Fruit fly (Drosophila melanogaster) whole organism, embryonic: ENCODE measurements around the gene Cap-H2.

Source experiments
- ATbp ChIP-seq: fragments of 200-800 bp; sonication (Bioruptor generic); optimal IDR thresholded peaks from 2 replicates; lab custom pipeline; 2017; ENCODE audit warnings: missing biosample characterization, mild to moderate bottlenecking, missing genetic modification characterization, missing genetic modification reagents
- Ada2b ChIP-seq: fragments of 200-800 bp; sonication (Bioruptor generic); IDR thresholded peaks from 2 replicates; pipeline ENCODE4 v1.3.6; 2022; ENCODE audit warnings: missing biosample characterization, missing genetic modification characterization
- Atf6 ChIP-seq: fragments of 200-800 bp; sonication (Bioruptor generic); IDR thresholded peaks from 2 replicates; pipeline ENCODE4 v1.3.6; 2022; ENCODE audit warnings: missing biosample characterization, missing genetic modification characterization
- CG1024 ChIP-seq: fragments of 200-800 bp; sonication (Bioruptor generic); IDR thresholded peaks from 2 replicates; pipeline ENCODE4 v1.3.6; 2022; ENCODE audit warnings: missing biosample characterization, missing genetic modification characterization
- CG11696 ChIP-seq: fragments of 200-800 bp; sonication (Bioruptor generic); IDR thresholded peaks from 2 replicates; pipeline ENCODE4 v1.3.6; 2022; ENCODE audit warnings: missing biosample characterization, missing genetic modification characterization
- CG12071 ChIP-seq: fragments of 200-800 bp; sonication (Bioruptor generic); optimal IDR thresholded peaks from 3 replicates; lab custom pipeline; 2018; ENCODE audit warnings: missing biosample characterization, mild to moderate bottlenecking, missing genetic modification characterization
- CG12155 ChIP-seq: fragments of 200-800 bp; sonication (Bioruptor generic); optimal IDR thresholded peaks from 3 replicates; lab custom pipeline; 2016; ENCODE audit warnings: missing biosample characterization, missing genetic modification characterization
- CG12391 ChIP-seq: fragments of 200-800 bp; sonication (Bioruptor generic); optimal IDR thresholded peaks from 3 replicates; lab custom pipeline; 2018; ENCODE audit warnings: missing biosample characterization, mild to moderate bottlenecking, missing genetic modification characterization, moderate library complexity
- CG14014 ChIP-seq: fragments of 200-800 bp; sonication (Bioruptor generic); IDR thresholded peaks from 2 replicates; pipeline ENCODE4 v1.3.6; 2022; ENCODE audit warnings: missing biosample characterization, missing genetic modification characterization
- CG17359 ChIP-seq: fragments of 200-800 bp; sonication (Bioruptor generic); optimal IDR thresholded peaks from 3 replicates; lab custom pipeline; 2018; ENCODE audit warnings: missing biosample characterization, mild to moderate bottlenecking, missing genetic modification characterization, moderate library complexity
- CG1832 ChIP-seq: fragments of 200-800 bp; sonication (Bioruptor generic); optimal IDR thresholded peaks from 2 replicates; lab custom pipeline; 2017; ENCODE audit warnings: missing biosample characterization, mild to moderate bottlenecking, missing genetic modification characterization, inconsistent platforms
- CG18764 ChIP-seq: fragments of 200-800 bp; sonication (Bioruptor generic); optimal IDR thresholded peaks from 3 replicates; lab custom pipeline; 2016; ENCODE audit warnings: missing biosample characterization, missing genetic modification characterization
- CG2889 ChIP-seq: fragments of 200-800 bp; sonication (Bioruptor generic); IDR thresholded peaks from 3 replicates; pipeline ENCODE4 v1.3.6; 2022; ENCODE audit warnings: missing biosample characterization, missing genetic modification characterization
- CG6791 ChIP-seq: fragments of 200-800 bp; sonication (Bioruptor generic); IDR thresholded peaks from 3 replicates; pipeline ENCODE4 v1.3.6; 2022; ENCODE audit warnings: missing biosample characterization, missing genetic modification characterization; ENCODE audit not compliant: partially characterized antibody
- CG6813 ChIP-seq: fragments of 200-800 bp; sonication (Bioruptor generic); optimal IDR thresholded peaks from 2 replicates; lab custom pipeline; 2017; ENCODE audit warnings: missing biosample characterization, missing genetic modification characterization, mild to moderate bottlenecking, moderate library complexity, missing genetic modification reagents
- CG6854 ChIP-seq: fragments of 200-800 bp; sonication (Bioruptor generic); optimal IDR thresholded peaks from 3 replicates; lab custom pipeline; 2017; ENCODE audit warnings: missing biosample characterization, mild to moderate bottlenecking, missing genetic modification characterization
- CG7928 ChIP-seq: fragments of 200-800 bp; sonication (Bioruptor generic); optimal IDR thresholded peaks from 2 replicates; lab custom pipeline; 2017; ENCODE audit warnings: missing biosample characterization, mild to moderate bottlenecking, missing genetic modification characterization
- CG8089 ChIP-seq: fragments of 200-800 bp; sonication (Bioruptor generic); optimal IDR thresholded peaks from 3 replicates; lab custom pipeline; 2016; ENCODE audit warnings: missing biosample characterization, missing genetic modification characterization
- CG9215 ChIP-seq: fragments of 200-800 bp; sonication (Bioruptor generic); IDR thresholded peaks from 2 replicates; pipeline ENCODE4 v1.3.6; 2022; ENCODE audit warnings: missing biosample characterization, missing genetic modification characterization
- CG9437 ChIP-seq: fragments of 200-800 bp; sonication (Bioruptor generic); optimal IDR thresholded peaks from 2 replicates; lab custom pipeline; 2018; ENCODE audit warnings: missing biosample characterization, mild to moderate bottlenecking, missing genetic modification characterization
- CG9609 ChIP-seq: fragments of 200-800 bp; sonication (Bioruptor generic); optimal IDR thresholded peaks from 3 replicates; lab custom pipeline; 2016; ENCODE audit warnings: missing biosample characterization, missing genetic modification characterization
- D19A ChIP-seq: fragments of 200-800 bp; optimal IDR thresholded peaks from 3 replicates; lab custom pipeline; 2019; ENCODE audit warnings: missing biosample characterization, mild to moderate bottlenecking, missing genetic modification characterization, moderate library complexity
- Dp ChIP-seq: fragments of 200-800 bp; sonication (Bioruptor generic); optimal IDR thresholded peaks from 2 replicates; lab custom pipeline; 2018; ENCODE audit warnings: missing biosample characterization, mild to moderate bottlenecking, missing genetic modification characterization, moderate library complexity
- GATAe ChIP-seq: fragments of 200-800 bp; sonication (Bioruptor generic); conservative IDR thresholded peaks from 2 replicates; pipeline ENCODE4 v1.3.6; 2022; ENCODE audit warnings: missing biosample characterization, missing genetic modification characterization
- MTF-1 ChIP-seq: fragments of 200-800 bp; sonication (Bioruptor generic); optimal IDR thresholded peaks from 2 replicates; lab custom pipeline; 2018; ENCODE audit warnings: missing biosample characterization, mild to moderate bottlenecking, missing genetic modification characterization, borderline replicate concordance
- NfI ChIP-seq: fragments of 200-800 bp; sonication (Bioruptor generic); optimal IDR thresholded peaks from 3 replicates; lab custom pipeline; 2018; ENCODE audit warnings: missing biosample characterization, mild to moderate bottlenecking, missing genetic modification characterization, moderate library complexity
- Taf1 ChIP-seq: fragments of 200-800 bp; sonication (Bioruptor generic); IDR thresholded peaks from 2 replicates; pipeline ENCODE4 v1.3.6; 2022; ENCODE audit warnings: missing biosample characterization, missing genetic modification characterization
- crp ChIP-seq, 2 experiments: fragments of 200-800 bp; sonication (Bioruptor generic); optimal IDR thresholded peaks; 2 replicates in 1 of 2; 3 replicates in 1 of 2; lab custom pipeline; 2017; ENCODE audit warnings: missing biosample characterization in 2 of 2, missing genetic modification characterization in 2 of 2, mild to moderate bottlenecking in 1 of 2, moderate library complexity in 1 of 2
- dimm ChIP-seq: fragments of 200-800 bp; sonication (Bioruptor generic); IDR thresholded peaks from 2 replicates; pipeline ENCODE4 v1.3.6; 2022; ENCODE audit warnings: missing biosample characterization, missing genetic modification characterization
- ems ChIP-seq: fragments of 200-800 bp; sonication (Bioruptor generic); optimal IDR thresholded peaks from 3 replicates; lab custom pipeline; 2016; ENCODE audit warnings: missing biosample characterization, missing genetic modification characterization
- exex ChIP-seq: fragments of 200-800 bp; sonication (Bioruptor generic); optimal IDR thresholded peaks from 4 replicates; lab custom pipeline; 2018; ENCODE audit warnings: missing biosample characterization, mild to moderate bottlenecking, missing genetic modification characterization, moderate library complexity
- fd64A ChIP-seq: fragments of 200-800 bp; sonication (Bioruptor generic); optimal IDR thresholded peaks from 3 replicates; lab custom pipeline; 2018; ENCODE audit warnings: missing biosample characterization, mild to moderate bottlenecking, missing genetic modification characterization
- fru ChIP-seq: fragments of >200 bp; optimal IDR thresholded peaks from 2 replicates; lab custom pipeline; 2017
- gt ChIP-seq: fragments of 200-800 bp; sonication (Bioruptor generic); IDR thresholded peaks from 2 replicates; pipeline ENCODE4 v1.3.6; 2022; ENCODE audit warnings: missing biosample characterization, missing genetic modification characterization
- ind ChIP-seq: fragments of 200-800 bp; sonication (Bioruptor generic); optimal IDR thresholded peaks from 3 replicates; lab custom pipeline; 2016; ENCODE audit warnings: missing biosample characterization, missing genetic modification characterization
- kni ChIP-seq: fragments of 200-800 bp; sonication (Bioruptor generic); optimal IDR thresholded peaks from 3 replicates; lab custom pipeline; 2017; ENCODE audit warnings: mild to moderate bottlenecking, missing biosample characterization, missing genetic modification reagents, missing genetic modification characterization
- nau ChIP-seq: fragments of 200-800 bp; sonication (Bioruptor generic); optimal IDR thresholded peaks from 3 replicates; lab custom pipeline; 2017; ENCODE audit warnings: missing biosample characterization, mild to moderate bottlenecking, missing genetic modification characterization, missing genetic modification reagents
- nom ChIP-seq: fragments of 200-800 bp; sonication (Bioruptor generic); optimal IDR thresholded peaks from 2 replicates; lab custom pipeline; 2017; ENCODE audit warnings: missing biosample characterization, missing genetic modification characterization, mild to moderate bottlenecking, moderate library complexity, missing genetic modification reagents
- p53 ChIP-seq: fragments of 200-800 bp; sonication (Bioruptor generic); optimal IDR thresholded peaks from 2 replicates; lab custom pipeline; 2016; ENCODE audit warnings: missing biosample characterization, missing genetic modification characterization
- peb ChIP-seq: fragments of 200-800 bp; sonication (Bioruptor generic); IDR thresholded peaks from 2 replicates; pipeline ENCODE4 v1.3.6; 2022; ENCODE audit warnings: missing biosample characterization, missing genetic modification characterization
- pfk ChIP-seq: fragments of 200-800 bp; sonication (Bioruptor generic); optimal IDR thresholded peaks from 2 replicates; lab custom pipeline; 2018; ENCODE audit warnings: missing biosample characterization, mild to moderate bottlenecking, missing genetic modification characterization, moderate library complexity
- prd ChIP-seq, 3 experiments: fragments of >200 bp in 2 of 3; fragments of 200-800 bp in 1 of 3; sonication (Bioruptor generic) in 1 of 3; optimal IDR thresholded peaks in 2 of 3; IDR thresholded peaks in 1 of 3; 2 replicates in 2 of 3; 3 replicates in 1 of 3; pipeline versions ENCODE4 v1.3.6 to Lab custom; 2017 to 2022; ENCODE audit warnings: missing biosample characterization in 1 of 3, missing genetic modification characterization in 1 of 3
- pum ChIP-seq: fragments of 200-800 bp; sonication (Bioruptor generic); optimal IDR thresholded peaks from 2 replicates; lab custom pipeline; 2016; ENCODE audit warnings: missing biosample characterization, missing genetic modification characterization
- slou ChIP-seq: fragments of 200-800 bp; sonication (Bioruptor generic); optimal IDR thresholded peaks from 3 replicates; lab custom pipeline; 2016; ENCODE audit warnings: missing biosample characterization, missing genetic modification characterization
- ssp ChIP-seq: fragments of 200-800 bp; sonication (Bioruptor generic); IDR thresholded peaks from 2 replicates; pipeline ENCODE4 v1.3.6; 2022; ENCODE audit warnings: missing biosample characterization, missing genetic modification characterization
- tin ChIP-seq: fragments of 200-800 bp; sonication (Bioruptor generic); optimal IDR thresholded peaks from 3 replicates; lab custom pipeline; 2016; ENCODE audit warnings: missing biosample characterization, missing genetic modification characterization
- wdn ChIP-seq: fragments of 200-800 bp; sonication (Bioruptor generic); IDR thresholded peaks from 2 replicates; pipeline ENCODE4 v1.3.6; 2022; ENCODE audit warnings: missing biosample characterization, missing genetic modification characterization
- zfh1 ChIP-seq: fragments of 200-800 bp; sonication (Bioruptor generic); IDR thresholded peaks from 3 replicates; pipeline ENCODE4 v1.3.6; 2022; ENCODE audit warnings: missing biosample characterization, missing genetic modification characterization

The Cap-H2 gene

DNA sequence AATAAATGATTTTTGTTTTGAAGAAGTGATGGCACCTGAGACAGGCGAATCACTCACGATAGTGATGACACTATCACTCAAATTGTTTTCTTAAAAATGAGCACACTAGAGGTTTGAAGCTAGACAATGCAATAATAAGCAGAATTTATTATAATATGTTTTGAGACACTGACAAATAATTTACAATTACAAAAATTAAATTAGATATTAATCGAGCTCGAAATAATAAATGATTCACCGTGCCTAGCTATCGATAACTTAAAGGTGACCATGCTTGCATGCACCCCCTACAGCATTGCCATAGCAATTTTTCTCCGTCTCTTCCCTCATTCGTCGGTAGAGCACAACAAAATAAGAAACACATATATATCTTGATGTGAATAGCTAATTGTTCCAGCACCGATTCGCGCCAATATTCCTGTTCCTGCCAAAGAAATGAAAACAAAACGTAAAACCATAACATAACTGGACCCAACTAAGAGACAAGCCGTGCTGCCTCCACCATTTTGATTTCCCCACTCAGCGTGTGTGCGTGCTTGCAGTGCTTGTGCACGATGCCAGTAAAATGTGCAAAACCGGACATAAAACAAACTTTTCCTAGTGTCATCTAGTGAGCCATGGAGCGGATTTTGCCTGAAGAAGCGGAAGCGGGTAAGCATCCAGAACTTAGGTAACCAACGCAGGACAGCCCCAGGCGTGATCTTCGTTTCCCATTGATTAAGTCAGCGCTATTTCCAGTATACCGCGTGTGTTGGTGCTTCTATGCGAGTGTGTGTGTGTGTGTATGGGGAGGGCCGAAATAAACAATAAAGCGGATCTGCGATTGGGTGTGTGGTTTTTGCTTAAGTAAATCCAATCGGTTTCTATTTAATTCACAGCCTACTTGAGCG, at the start of gene Cap-H2, which contains the start of gene MED7 (continued):
- TF ChIP-seq fru (no peak), CG1024 (0 out of 2 replicates have a peak, but pooled peaks have one; percentile 42), nau (GFP tag; lab: Kevin White, UChicago) (no peak), CG9437 (GFP tag; lab: Kevin White, UChicago) (peak; percentile 43), CG11696 (GFP tag; lab: Robert Waterston, UW) (0 out of 2 replicates have a peak, but pooled peaks have one; percentile 34), Taf1 (peak; percentile 68), CG12071 (GFP tag; lab: Kevin White, UChicago) (no peak), nom (GFP tag; lab: Kevin White, UChicago) (no peak), zfh1 (GFP tag; lab: Robert Waterston, UW) (peak; percentile 88), CG1832 (GFP tag; lab: Kevin White, UChicago) (no peak), MTF-1 (GFP tag; lab: Kevin White, UChicago) (no peak), wdn (GFP tag; lab: Robert Waterston, UW) (peak; percentile 67; the same call in 1 of the 2 replicates), peb (GFP tag; lab: Robert Waterston, UW) (peak; percentile 53; the same call in 1 of the 2 replicates), CG9609 (GFP tag; lab: Kevin White, UChicago) (peak; percentile 47), GATAe (GFP tag; lab: Robert Waterston, UW) (no peak), CG2889 (GFP tag; lab: Robert Waterston, UW) (peak; percentile 62; the same call in 1 of the 3 replicates), kni (GFP tag; lab: Kevin White, UChicago) (no peak), Ada2b (peak; percentile 81), tin (peak; percentile 88), exex (tag; lab: Kevin White, UChicago) (peak; percentile 28), D19A (tag; lab: Kevin White, UChicago) (no peak), crp (GFP tag; optimal IDR thresholded peaks at IDR 0.05; lab: Kevin White, UChicago) (peak in 1 of 2 experiments; percentile 34), NfI (peak; percentile 74), CG14014 (GFP tag; lab: Robert Waterston, UW) (peak; percentile 74), CG6791 (GFP tag; lab: Robert Waterston, UW) (peak; percentile 92), CG7928 (GFP tag; lab: Kevin White, UChicago) (peak; percentile 18), dimm (GFP tag; lab: Robert Waterston, UW) (peak; percentile 41; the same call in 1 of the 2 replicates), gt (GFP tag; lab: Robert Waterston, UW) (peak; percentile 62), pfk (GFP tag; lab: Kevin White, UChicago) (no peak), CG12155 (GFP tag; lab: Kevin White, UChicago) (peak; percentile 85), CG9215 (peak; percentile 100), CG17359 (tag; lab: Kevin White, UChicago) (no peak), p53 (GFP tag; lab: Kevin White, UChicago) (peak; percentile 20), CG12391 (tag; lab: Kevin White, UChicago) (peak; percentile 92), ATbp (GFP tag; lab: Kevin White, UChicago) (no peak), Dp (GFP tag; lab: Kevin White, UChicago) (peak; percentile 14), CG6854 (GFP tag; lab: Kevin White, UChicago) (no peak), pum (GFP tag; lab: Kevin White, UChicago) (peak; percentile 75), ssp (GFP tag; lab: Robert Waterston, UW) (peak; percentile 75), prd (optimal IDR thresholded peaks at IDR 0.05; lab: Kevin White, UChicago) (no peak), prd (GFP tag; IDR thresholded peaks at IDR 0.05; lab: Robert Waterston, UW) (peak; percentile 93), ems (GFP tag; lab: Kevin White, UChicago) (peak; percentile 78), slou (GFP tag; lab: Kevin White, UChicago) (peak; percentile 65), CG6813 (GFP tag; lab: Kevin White, UChicago) (peak; percentile 2), fd64A (GFP tag; lab: Kevin White, UChicago) (no peak), ind (peak; percentile 92), Atf6 (peak; percentile 82), CG18764 (peak; percentile 81), CG8089 (GFP tag; lab: Kevin White, UChicago) (peak; percentile 61)
